Worm (Caenorhabditis elegans) whole organism, late embryonic: ENCODE data around the gene ZK177.1.

Experiments
- F13H6.1 ChIP-seq: sonication (generic microtip); optimal IDR thresholded peaks from 2 replicates; lab custom pipeline; 2016; ENCODE audit warnings: missing genetic modification characterization, missing compliant biosample characterization
- K02D7.2 ChIP-seq: sonication (generic microtip); optimal IDR thresholded peaks from 2 replicates; lab custom pipeline; 2017; ENCODE audit warnings: mild to moderate bottlenecking, missing genetic modification characterization, missing compliant biosample characterization
- K09A11.1 ChIP-seq: sonication (generic microtip); optimal IDR thresholded peaks from 2 replicates; lab custom pipeline; 2017; ENCODE audit warnings: antibody characterized with exemption, mild to moderate bottlenecking, missing genetic modification characterization, missing compliant biosample characterization; ENCODE audit not compliant: insufficient read depth
- Y22D7AL.16 ChIP-seq: sonication (generic microtip); optimal IDR thresholded peaks from 2 replicates; lab custom pipeline; 2016; ENCODE audit warnings: missing genetic modification characterization, missing compliant biosample characterization
- ama-1 ChIP-seq: fragments of 150-350 bp; optimal IDR thresholded peaks from 2 replicates; lab custom pipeline; 2014
- ceh-18 ChIP-seq: sonication (generic microtip); optimal IDR thresholded peaks from 2 replicates; lab custom pipeline; 2016; ENCODE audit warnings: missing genetic modification characterization, missing compliant biosample characterization
- ceh-24 ChIP-seq: sonication (generic microtip); optimal IDR thresholded peaks from 2 replicates; lab custom pipeline; 2016; ENCODE audit warnings: mild to moderate bottlenecking, missing genetic modification characterization, missing compliant biosample characterization
- ceh-45 ChIP-seq: fragments of 200-800 bp; sonication (Bioruptor generic); IDR thresholded peaks from 2 replicates; pipeline ENCODE4 v1.3.6; 2022; ENCODE audit warnings: missing genetic modification reagents, missing genetic modification characterization, missing compliant biosample characterization
- ceh-48 ChIP-seq: sonication (generic microtip); optimal IDR thresholded peaks from 2 replicates; lab custom pipeline; 2016; ENCODE audit warnings: missing genetic modification characterization, inconsistent platforms, missing compliant biosample characterization
- ceh-6 ChIP-seq: fragments of 200-800 bp; sonication (Bioruptor generic); optimal IDR thresholded peaks from 2 replicates; lab custom pipeline; 2018; ENCODE audit warnings: mild to moderate bottlenecking, missing genetic modification characterization, missing compliant biosample characterization
- ceh-9 ChIP-seq: sonication (generic microtip); optimal IDR thresholded peaks from 2 replicates; lab custom pipeline; 2016; ENCODE audit warnings: mild to moderate bottlenecking, missing genetic modification characterization, inconsistent platforms, missing compliant biosample characterization
- elt-4 ChIP-seq: sonication (generic microtip); optimal IDR thresholded peaks from 2 replicates; lab custom pipeline; 2016; ENCODE audit warnings: missing genetic modification characterization, missing compliant biosample characterization
- eyg-1 ChIP-seq: sonication (generic microtip); optimal IDR thresholded peaks from 2 replicates; lab custom pipeline; 2016; ENCODE audit warnings: missing genotype, missing genetic modification characterization, missing compliant biosample characterization
- gmeb-2 ChIP-seq: sonication (generic microtip); optimal IDR thresholded peaks from 2 replicates; lab custom pipeline; 2016; ENCODE audit warnings: missing genetic modification characterization, inconsistent platforms, missing compliant biosample characterization
- hlh-13 ChIP-seq: fragments of 200-800 bp; sonication (Bioruptor generic); optimal IDR thresholded peaks from 2 replicates; lab custom pipeline; 2018; ENCODE audit warnings: mild to moderate bottlenecking, missing genetic modification characterization, missing compliant biosample characterization
- hlh-30 ChIP-seq: sonication (generic microtip); optimal IDR thresholded peaks from 2 replicates; lab custom pipeline; 2017; ENCODE audit warnings: antibody characterized with exemption, missing genetic modification characterization, missing compliant biosample characterization; ENCODE audit not compliant: insufficient read depth
- hlh-8 ChIP-seq: sonication (generic microtip); optimal IDR thresholded peaks from 2 replicates; lab custom pipeline; 2016; ENCODE audit warnings: missing genotype, missing genetic modification characterization, missing compliant biosample characterization
- madf-2 ChIP-seq: sonication (generic microtip); optimal IDR thresholded peaks from 2 replicates; lab custom pipeline; 2017; ENCODE audit warnings: missing genetic modification characterization, missing compliant biosample characterization
- mec-3 ChIP-seq: sonication (generic microtip); optimal IDR thresholded peaks from 2 replicates; lab custom pipeline; 2016; ENCODE audit warnings: borderline replicate concordance, missing genetic modification characterization, missing compliant biosample characterization
- nfya-1 ChIP-seq: sonication (generic microtip); optimal IDR thresholded peaks from 2 replicates; lab custom pipeline; 2017; ENCODE audit warnings: missing genetic modification characterization, mild to moderate bottlenecking, missing compliant biosample characterization, antibody characterized with exemption, moderate library complexity
- nhr-11 ChIP-seq: fragments of 150-350 bp; optimal IDR thresholded peaks from 2 replicates; lab custom pipeline; 2014; ENCODE audit warnings: missing biosample characterization, missing genetic modification characterization
- npax-4 ChIP-seq: sonication (generic microtip); optimal IDR thresholded peaks from 2 replicates; lab custom pipeline; 2016; ENCODE audit warnings: missing genetic modification characterization, missing compliant biosample characterization
- pag-3 ChIP-seq: sonication (generic microtip); optimal IDR thresholded peaks from 2 replicates; lab custom pipeline; 2016; ENCODE audit warnings: missing compliant biosample characterization, missing genetic modification characterization, borderline replicate concordance
- pat-9 ChIP-seq: fragments of 200-800 bp; sonication (Bioruptor generic); optimal IDR thresholded peaks from 2 replicates; lab custom pipeline; 2018; ENCODE audit warnings: mild to moderate bottlenecking, missing genetic modification characterization, moderate library complexity, missing compliant biosample characterization
- pha-2 ChIP-seq: sonication (generic microtip); optimal IDR thresholded peaks from 2 replicates; lab custom pipeline; 2017; ENCODE audit warnings: mild to moderate bottlenecking, missing genetic modification characterization, missing compliant biosample characterization
- pha-4 ChIP-seq: fragments of 150-350 bp; optimal IDR thresholded peaks from 2 replicates; lab custom pipeline; 2018; ENCODE audit warnings: missing biosample characterization, missing genetic modification reagents, missing genetic modification characterization
- pqm-1 ChIP-seq: sonication (generic microtip); optimal IDR thresholded peaks from 2 replicates; lab custom pipeline; 2016; ENCODE audit warnings: missing genetic modification characterization, missing compliant biosample characterization
- pros-1 ChIP-seq: fragments of 150-350 bp; optimal IDR thresholded peaks from 2 replicates; lab custom pipeline; 2014; ENCODE audit warnings: missing biosample characterization, missing genetic modification reagents, missing genetic modification characterization
- rnt-1 ChIP-seq: sonication (generic microtip); optimal IDR thresholded peaks from 2 replicates; lab custom pipeline; 2016; ENCODE audit warnings: missing genetic modification characterization, missing compliant biosample characterization
- sox-4 ChIP-seq: sonication (generic microtip); optimal IDR thresholded peaks from 2 replicates; lab custom pipeline; 2017; ENCODE audit warnings: mild to moderate bottlenecking, missing genetic modification characterization, inconsistent platforms, missing compliant biosample characterization
- syd-9 ChIP-seq: sonication (generic microtip); optimal IDR thresholded peaks from 2 replicates; lab custom pipeline; 2016; ENCODE audit warnings: mild to moderate bottlenecking, missing genetic modification characterization, moderate library complexity, missing compliant biosample characterization
- tbx-2 ChIP-seq: sonication (generic microtip); optimal IDR thresholded peaks from 2 replicates; lab custom pipeline; 2016; ENCODE audit warnings: missing genetic modification characterization, missing compliant biosample characterization
- tbx-7 ChIP-seq: sonication (generic microtip); optimal IDR thresholded peaks from 2 replicates; lab custom pipeline; 2016; ENCODE audit warnings: missing genotype, missing genetic modification characterization, missing compliant biosample characterization
- unc-42 ChIP-seq: sonication (generic microtip); optimal IDR thresholded peaks from 2 replicates; lab custom pipeline; 2016; ENCODE audit warnings: missing genotype, missing genetic modification characterization, missing compliant biosample characterization
- unc-86 ChIP-seq: sonication (generic microtip); optimal IDR thresholded peaks from 2 replicates; lab custom pipeline; 2016; ENCODE audit warnings: missing genetic modification characterization, missing compliant biosample characterization
- ztf-16 ChIP-seq: sonication (generic microtip); optimal IDR thresholded peaks from 2 replicates; lab custom pipeline; 2017; ENCODE audit warnings: missing genetic modification characterization, missing compliant biosample characterization

ZK177.1 gene

ce11 chrII:5549746-5550145, 21.8 kb downstream of the ZK177.1 start, which contains the start of gene C17C3.6:
TSS of gene C17C3.6 (plus strand) at chrII:5550046.
- TF ChIP-seq rnt-1 (tag; lab: Kevin White, UChicago) (no peak), npax-4 (no peak), tbx-2 (tag; lab: Kevin White, UChicago) (no peak), nfya-1 (no peak), Y22D7AL.16 (tag; lab: Kevin White, UChicago) (no peak), mec-3 (no peak), madf-2 (tag; lab: Kevin White, UChicago) (no peak), unc-86 (tag; lab: Kevin White, UChicago) (no peak), ceh-18 (tag; lab: Kevin White, UChicago) (no peak), hlh-8 (tag; lab: Kevin White, UChicago) (no peak), tbx-7 (tag; lab: Kevin White, UChicago) (no peak), nhr-11 (tag; lab: Kevin White, UChicago) (no peak), gmeb-2 (tag; lab: Kevin White, UChicago) (no peak)
- TF ChIP-seq, all 69 proteins: peak for 0

- TF ChIP-seq rnt-1 (tag; lab: Kevin White, UChicago) (no peak), hlh-30 (tag; lab: Kevin White, UChicago) (no peak), F13H6.1 (tag; lab: Kevin White, UChicago) (no peak), pqm-1 (tag; lab: Kevin White, UChicago) (no peak), ceh-6 (GFP tag; lab: Kevin White, UChicago) (no peak), ceh-24 (tag; lab: Kevin White, UChicago) (no peak), pha-4 (tag; lab: Kevin White, UChicago) (no peak)
Measured at ce11 chrII:5551517-5551916, 23.6 kb downstream of the ZK177.1 start, which contains the start of gene C17C3.5. TSS of gene C17C3.5 (plus strand) at chrII:5551817.

ce11 chrII:5553531-5553930, 25.6 kb downstream of the ZK177.1 start:
- TF ChIP-seq tbx-7 (tag; lab: Kevin White, UChicago) (no peak), pha-4 (tag; lab: Kevin White, UChicago) (no peak), hlh-8 (tag; lab: Kevin White, UChicago) (no peak), npax-4 (no peak), eyg-1 (no peak), ceh-48 (tag; lab: Kevin White, UChicago) (no peak), hlh-13 (GFP tag; lab: Kevin White, UChicago) (no peak), K02D7.2 (tag; lab: Kevin White, UChicago) (no peak), gmeb-2 (tag; lab: Kevin White, UChicago) (no peak), sox-4 (no peak), elt-4 (tag; lab: Kevin White, UChicago) (no peak), pha-2 (tag; lab: Kevin White, UChicago) (no peak), ztf-16 (tag; lab: Kevin White, UChicago) (no peak), K09A11.1 (no peak), ama-1 (lab: Kevin White, UChicago) (no peak), pat-9 (tag; lab: Kevin White, UChicago) (no peak)

- no peak for TF ChIP-seq syd-9
- TF ChIP-seq F13H6.1 (tag; lab: Kevin White, UChicago), result no peak
- no peak for TF ChIP-seq unc-42 (tag; lab: Kevin White, UChicago)
- TF ChIP-seq ceh-24 (tag; lab: Kevin White, UChicago), result no peak
- no peak for TF ChIP-seq mec-3
- TF ChIP-seq elt-4 (tag; lab: Kevin White, UChicago), result no peak
- no peak for TF ChIP-seq ceh-45 (GFP tag; lab: Robert Waterston, UW)
- TF ChIP-seq ceh-9, result no peak
- TF ChIP-seq pag-3 (tag; lab: Kevin White, UChicago), result no peak
- no peak for TF ChIP-seq pros-1 (tag; lab: Kevin White, UChicago)
Measured at ce11 chrII:5554317-5554716, 26.4 kb downstream of the ZK177.1 start, which contains the start of gene ins-12. TSS of gene ins-12 (plus strand) at chrII:5554617.
